Worm (Caenorhabditis elegans) whole organism, midembryonic: Measurements from ENCODE around the gene unc-23.

ENCODE experiments used
- T22C8.4 ChIP-seq: fragments of 200-800 bp; sonication (Bioruptor generic); IDR thresholded peaks from 2 replicates; pipeline ENCODE4 v1.3.6; 2022; ENCODE audit warnings: missing genetic modification characterization, missing compliant biosample characterization
- cog-1 ChIP-seq: sonication (generic microtip); optimal IDR thresholded peaks from 2 replicates; lab custom pipeline; 2016; ENCODE audit warnings: missing genetic modification characterization, missing compliant biosample characterization
- flt-1 ChIP-seq: fragments of 200-800 bp; sonication (Bioruptor generic); IDR thresholded peaks from 2 replicates; pipeline ENCODE4 v1.3.6; 2022; ENCODE audit warnings: missing genetic modification characterization, missing compliant biosample characterization
- klf-2 ChIP-seq: fragments of 200-800 bp; sonication (Bioruptor generic); conservative IDR thresholded peaks from 2 replicates; pipeline ENCODE4 v1.3.6; 2022; ENCODE audit warnings: missing genetic modification reagents, missing genetic modification characterization, missing compliant biosample characterization
- med-1 ChIP-seq: sonication (generic microtip); optimal IDR thresholded peaks from 2 replicates; lab custom pipeline; 2017; ENCODE audit warnings: missing genetic modification characterization, mild to moderate bottlenecking, missing compliant biosample characterization, antibody characterized with exemption, missing genetic modification reagents; ENCODE audit not compliant: insufficient read depth
- ref-1 ChIP-seq: fragments of 200-800 bp; sonication (Bioruptor generic); conservative IDR thresholded peaks from 2 replicates; pipeline ENCODE4 v1.3.6; 2022; ENCODE audit warnings: missing genetic modification reagents, missing genetic modification characterization, missing compliant biosample characterization
- tab-1 ChIP-seq: fragments of 200-800 bp; sonication (Bioruptor generic); IDR thresholded peaks from 2 replicates; pipeline ENCODE4 v1.3.6; 2022; ENCODE audit warnings: missing genetic modification characterization, missing compliant biosample characterization
- ztf-23 ChIP-seq: fragments of 200-800 bp; sonication (Bioruptor generic); IDR thresholded peaks from 2 replicates; pipeline ENCODE4 v1.3.6; 2022; ENCODE audit warnings: missing genetic modification reagents, missing genetic modification characterization, missing compliant biosample characterization
- ztf-29 ChIP-seq: fragments of 200-800 bp; sonication (Bioruptor generic); IDR thresholded peaks from 2 replicates; pipeline ENCODE4 v1.3.6; 2022; ENCODE audit warnings: missing genetic modification reagents, missing genetic modification characterization, missing compliant biosample characterization

unc-23 gene

ce11 chrV:8956387-8957095 is 20.4 kb downstream of the unc-23 start, which contains the start of gene ttc-17:
TSS of gene ttc-17 (plus strand) at chrV:8957045.
- TF ChIP-seq ztf-29 (GFP tag; lab: Robert Waterston, UW) (peak; percentile 69; the same call in 1 of the 2 replicates), T22C8.4 (0 out of 2 replicates have a peak, but pooled peaks have one; percentile 12), flt-1 (no peak)

- TF ChIP-seq klf-2 (GFP tag; lab: Robert Waterston, UW) (no peak), T22C8.4 (no peak), flt-1 (no peak), med-1 (GFP tag; lab: Kevin White, UChicago) (no peak), ref-1 (no peak), ztf-29 (GFP tag; lab: Robert Waterston, UW) (no peak), tab-1 (GFP tag; lab: Robert Waterston, UW) (no peak), ztf-23 (GFP tag; lab: Robert Waterston, UW) (no peak), cog-1 (tag; lab: Kevin White, UChicago) (no peak)
Observed at ce11 chrV:8964055-8964758, 28.0 kb downstream of the unc-23 start, which contains the start of gene nhr-44. TSS of gene nhr-44 (minus strand) at chrV:8964105.

ce11 chrV:8966086-8966485 is 29.9 kb downstream of the unc-23 start, which contains the start of gene nhr-219:
TSS of gene nhr-219 (minus strand) at chrV:8966186.
- TF ChIP-seq flt-1 (no peak), klf-2 (GFP tag; lab: Robert Waterston, UW) (no peak), T22C8.4 (no peak), ztf-23 (GFP tag; lab: Robert Waterston, UW) (no peak), tab-1 (GFP tag; lab: Robert Waterston, UW) (no peak), ztf-29 (GFP tag; lab: Robert Waterston, UW) (no peak), ref-1 (no peak), cog-1 (tag; lab: Kevin White, UChicago) (no peak), med-1 (GFP tag; lab: Kevin White, UChicago) (no peak)

- TF ChIP-seq ref-1 (no peak), ztf-23 (GFP tag; lab: Robert Waterston, UW) (no peak), flt-1 (no peak), T22C8.4 (no peak), ztf-29 (GFP tag; lab: Robert Waterston, UW) (no peak), med-1 (GFP tag; lab: Kevin White, UChicago) (no peak), tab-1 (GFP tag; lab: Robert Waterston, UW) (no peak), cog-1 (tag; lab: Kevin White, UChicago) (no peak), klf-2 (GFP tag; lab: Robert Waterston, UW) (no peak)
Observed at ce11 chrV:8972271-8972670, 36.1 kb downstream of the unc-23 start, which contains the start of gene nhr-195. TSS of gene nhr-195 (minus strand) at chrV:8972371.

ce11 chrV:8974889-8975422 is 38.8 kb downstream of the unc-23 start, which contains the start of gene nhr-143:
TSS of gene nhr-143 (minus strand) at chrV:8974939.
- TF ChIP-seq ztf-23 (GFP tag; lab: Robert Waterston, UW) (no peak), tab-1 (GFP tag; lab: Robert Waterston, UW) (no peak), flt-1 (no peak), med-1 (GFP tag; lab: Kevin White, UChicago) (no peak), klf-2 (GFP tag; lab: Robert Waterston, UW) (no peak), ref-1 (no peak), cog-1 (tag; lab: Kevin White, UChicago) (no peak), T22C8.4 (no peak), ztf-29 (GFP tag; lab: Robert Waterston, UW) (no peak)

ce11 chrV:8977895-8978294 is 41.7 kb downstream of the unc-23 start:
- TF ChIP-seq cog-1 (tag; lab: Kevin White, UChicago) (no peak), tab-1 (GFP tag; lab: Robert Waterston, UW) (no peak)

ce11 chrV:8980845-8981244 is 44.7 kb downstream of the unc-23 start, which contains the start of gene str-84:
TSS of gene str-84 (minus strand) at chrV:8980945.
- TF ChIP-seq tab-1 (GFP tag; lab: Robert Waterston, UW) (no peak), flt-1 (no peak), ref-1 (no peak), ztf-29 (GFP tag; lab: Robert Waterston, UW) (no peak), med-1 (GFP tag; lab: Kevin White, UChicago) (no peak), T22C8.4 (no peak), ztf-23 (GFP tag; lab: Robert Waterston, UW) (no peak), klf-2 (GFP tag; lab: Robert Waterston, UW) (no peak)

ce11 chrV:8983604-8984003 is 47.4 kb downstream of the unc-23 start, which contains the start of gene str-86:
TSS of gene str-86 (minus strand) at chrV:8983704.
- no peak for TF ChIP-seq flt-1
- no peak for TF ChIP-seq klf-2 (GFP tag; lab: Robert Waterston, UW)
- no peak for TF ChIP-seq ztf-23 (GFP tag; lab: Robert Waterston, UW)
- TF ChIP-seq T22C8.4: no peak
- TF ChIP-seq cog-1 (tag; lab: Kevin White, UChicago): no peak

- TF ChIP-seq cog-1 (tag; lab: Kevin White, UChicago) (no peak), ztf-23 (GFP tag; lab: Robert Waterston, UW) (no peak), T22C8.4 (no peak), med-1 (GFP tag; lab: Kevin White, UChicago) (no peak), klf-2 (GFP tag; lab: Robert Waterston, UW) (no peak), flt-1 (no peak), ztf-29 (GFP tag; lab: Robert Waterston, UW) (no peak), ref-1 (no peak)
Observed at ce11 chrV:8984783-8985182, 48.6 kb downstream of the unc-23 start.
